Fruit fly (Drosophila melanogaster) whole organism, embryonic: Measurements from ENCODE around the gene CG8671.

ENCODE experiments used
- Abd-B ChIP-seq: fragments of 200-800 bp; sonication (Bioruptor generic); optimal IDR thresholded peaks from 2 replicates; lab custom pipeline; 2018; ENCODE audit warnings: missing biosample characterization, mild to moderate bottlenecking, missing genetic modification characterization, moderate library complexity
- BEAF-32 ChIP-seq: fragments of 200-800 bp; sonication (Bioruptor generic); optimal IDR thresholded peaks from 3 replicates; lab custom pipeline; 2017; ENCODE audit warnings: missing biosample characterization, missing genetic modification characterization, mild to moderate bottlenecking, moderate library complexity, missing genetic modification reagents
- CG1024 ChIP-seq: fragments of 200-800 bp; sonication (Bioruptor generic); IDR thresholded peaks from 2 replicates; pipeline ENCODE4 v1.3.6; 2022; ENCODE audit warnings: missing biosample characterization, missing genetic modification characterization
- CG11247 ChIP-seq: fragments of 200-800 bp; sonication (Bioruptor generic); IDR thresholded peaks from 2 replicates; pipeline ENCODE4 v1.3.6; 2022; ENCODE audit warnings: missing biosample characterization, missing genetic modification characterization
- CG11504 ChIP-seq: fragments of 200-800 bp; sonication (Bioruptor generic); optimal IDR thresholded peaks from 3 replicates; lab custom pipeline; 2019; ENCODE audit warnings: missing biosample characterization, mild to moderate bottlenecking, missing genetic modification characterization, moderate library complexity
- CG13287 ChIP-seq: fragments of 200-800 bp; sonication (Bioruptor generic); IDR thresholded peaks from 2 replicates; pipeline ENCODE4 v1.3.6; 2022; ENCODE audit warnings: missing biosample characterization, missing genetic modification characterization; ENCODE audit not compliant: partially characterized antibody
- CG13894 ChIP-seq: fragments of 200-800 bp; sonication (Bioruptor generic); optimal IDR thresholded peaks from 3 replicates; lab custom pipeline; 2018; ENCODE audit warnings: missing biosample characterization, mild to moderate bottlenecking, missing genetic modification characterization, moderate library complexity
- CG14710 ChIP-seq: fragments of 200-800 bp; sonication (Bioruptor generic); optimal IDR thresholded peaks from 3 replicates; lab custom pipeline; 2019; ENCODE audit warnings: missing biosample characterization, mild to moderate bottlenecking, missing genetic modification characterization, moderate library complexity
- CG1603 ChIP-seq: fragments of 200-800 bp; sonication (Bioruptor generic); optimal IDR thresholded peaks from 2 replicates; lab custom pipeline; 2019; ENCODE audit warnings: missing biosample characterization, mild to moderate bottlenecking, missing genetic modification characterization, moderate library complexity
- CG17385 ChIP-seq: fragments of 200-800 bp; sonication (Bioruptor generic); optimal IDR thresholded peaks from 3 replicates; lab custom pipeline; 2018; ENCODE audit warnings: missing biosample characterization, mild to moderate bottlenecking, missing genetic modification characterization
- CG17612 ChIP-seq: fragments of 200-800 bp; sonication (Bioruptor generic); IDR thresholded peaks from 2 replicates; pipeline ENCODE4 v1.3.6; 2022; ENCODE audit warnings: missing biosample characterization, missing genetic modification characterization
- CG17829 ChIP-seq: fragments of 200-800 bp; optimal IDR thresholded peaks from 2 replicates; lab custom pipeline; 2019; ENCODE audit warnings: missing biosample characterization, mild to moderate bottlenecking, missing genetic modification characterization, moderate library complexity
- CG2712 ChIP-seq: fragments of 200-800 bp; optimal IDR thresholded peaks from 3 replicates; lab custom pipeline; 2019; ENCODE audit warnings: missing biosample characterization, mild to moderate bottlenecking, missing genetic modification characterization, moderate library complexity
- CG4404 ChIP-seq: fragments of 200-800 bp; sonication (Bioruptor generic); IDR thresholded peaks from 2 replicates; pipeline ENCODE4 v1.3.6; 2022; ENCODE audit warnings: missing biosample characterization, missing genetic modification characterization
- CG6683 ChIP-seq: fragments of 200-800 bp; sonication (Bioruptor generic); optimal IDR thresholded peaks from 2 replicates; lab custom pipeline; 2017; ENCODE audit warnings: missing biosample characterization, mild to moderate bottlenecking, missing genetic modification characterization, missing genetic modification reagents
- CG7357 ChIP-seq: fragments of 200-800 bp; sonication (Bioruptor generic); IDR thresholded peaks from 3 replicates; pipeline ENCODE4 v1.3.6; 2022; ENCODE audit warnings: missing biosample characterization, missing genetic modification characterization
- CG8388 ChIP-seq: fragments of 200-800 bp; sonication (Bioruptor generic); optimal IDR thresholded peaks from 2 replicates; lab custom pipeline; 2019; ENCODE audit warnings: missing biosample characterization, mild to moderate bottlenecking, missing genetic modification characterization, moderate library complexity
- CG8924 ChIP-seq: fragments of 200-800 bp; optimal IDR thresholded peaks from 3 replicates; lab custom pipeline; 2019; ENCODE audit warnings: missing biosample characterization, mild to moderate bottlenecking, missing genetic modification characterization, moderate library complexity
- CG9817 ChIP-seq: fragments of 200-800 bp; sonication (Bioruptor generic); optimal IDR thresholded peaks from 2 replicates; lab custom pipeline; 2018; ENCODE audit warnings: missing biosample characterization, mild to moderate bottlenecking, missing genetic modification characterization, moderate library complexity
- Dll ChIP-seq: fragments of 200-800 bp; sonication (Bioruptor generic); IDR thresholded peaks from 4 replicates; pipeline ENCODE4 v1.3.6; 2022; ENCODE audit warnings: missing biosample characterization, missing genetic modification characterization; ENCODE audit not compliant: partially characterized antibody
- Hr3 ChIP-seq: fragments of 200-800 bp; sonication (Bioruptor generic); optimal IDR thresholded peaks from 3 replicates; lab custom pipeline; 2016; ENCODE audit warnings: missing biosample characterization, missing genetic modification characterization
- Jarid2 ChIP-seq: fragments of 200-800 bp; sonication (Bioruptor generic); optimal IDR thresholded peaks from 3 replicates; lab custom pipeline; 2017; ENCODE audit warnings: mild to moderate bottlenecking, missing biosample characterization, missing genetic modification reagents, missing genetic modification characterization
- Lim3 ChIP-seq: fragments of 200-800 bp; sonication (Bioruptor generic); IDR thresholded peaks from 2 replicates; pipeline ENCODE4 v1.3.6; 2022; ENCODE audit warnings: missing biosample characterization, missing genetic modification characterization
- Nf-YA ChIP-seq: fragments of 200-800 bp; sonication (Bioruptor generic); IDR thresholded peaks from 2 replicates; pipeline ENCODE4 v1.3.6; 2022; ENCODE audit warnings: missing biosample characterization, missing genetic modification characterization
- Rfx ChIP-seq: fragments of 200-800 bp; sonication (Bioruptor generic); IDR thresholded peaks from 2 replicates; pipeline ENCODE4 v1.3.6; 2022; ENCODE audit warnings: missing biosample characterization, missing genetic modification characterization
- Sox102F ChIP-seq: fragments of 200-800 bp; sonication (Bioruptor generic); optimal IDR thresholded peaks from 2 replicates; lab custom pipeline; 2018; ENCODE audit warnings: missing biosample characterization, mild to moderate bottlenecking, missing genetic modification characterization, moderate library complexity
- Spps ChIP-seq: fragments of 200-800 bp; sonication (Bioruptor generic); optimal IDR thresholded peaks from 2 replicates; lab custom pipeline; 2018; ENCODE audit warnings: missing biosample characterization, mild to moderate bottlenecking, missing genetic modification characterization
- Ssrp ChIP-seq: fragments of 200-800 bp; sonication (Bioruptor generic); optimal IDR thresholded peaks from 2 replicates; lab custom pipeline; 2018; ENCODE audit warnings: missing biosample characterization, mild to moderate bottlenecking, missing genetic modification characterization, moderate library complexity
- Taf1 ChIP-seq: fragments of 200-800 bp; sonication (Bioruptor generic); IDR thresholded peaks from 2 replicates; pipeline ENCODE4 v1.3.6; 2022; ENCODE audit warnings: missing biosample characterization, missing genetic modification characterization
- al ChIP-seq: fragments of 200-800 bp; sonication (Bioruptor generic); IDR thresholded peaks from 2 replicates; pipeline ENCODE4 v1.3.6; 2022; ENCODE audit warnings: missing biosample characterization, missing genetic modification characterization
- amos ChIP-seq: fragments of 200-800 bp; sonication (Bioruptor generic); IDR thresholded peaks from 2 replicates; pipeline ENCODE4 v1.3.6; 2022; ENCODE audit warnings: missing biosample characterization, missing genetic modification characterization; ENCODE audit not compliant: partially characterized antibody
- ap ChIP-seq: fragments of 200-800 bp; sonication (Bioruptor generic); IDR thresholded peaks from 2 replicates; pipeline ENCODE4 v1.3.6; 2022; ENCODE audit warnings: missing biosample characterization, missing genetic modification characterization
- az2 ChIP-seq: fragments of 200-800 bp; sonication (Bioruptor generic); optimal IDR thresholded peaks from 3 replicates; lab custom pipeline; 2016; ENCODE audit warnings: missing biosample characterization, missing genetic modification characterization
- bab2 ChIP-seq: fragments of 200-800 bp; sonication (Bioruptor generic); optimal IDR thresholded peaks from 2 replicates; lab custom pipeline; 2016; ENCODE audit warnings: missing biosample characterization, missing genetic modification characterization
- cg ChIP-seq: fragments of 200-800 bp; sonication (Bioruptor generic); optimal IDR thresholded peaks from 3 replicates; lab custom pipeline; 2019; ENCODE audit warnings: missing biosample characterization, mild to moderate bottlenecking, missing genetic modification characterization, moderate library complexity
- dmrt11E ChIP-seq: fragments of 200-800 bp; sonication (Bioruptor generic); optimal IDR thresholded peaks from 3 replicates; lab custom pipeline; 2018; ENCODE audit warnings: missing biosample characterization, mild to moderate bottlenecking, missing genetic modification characterization, moderate library complexity
- fd3F ChIP-seq: fragments of 200-800 bp; sonication (Bioruptor generic); optimal IDR thresholded peaks from 2 replicates; lab custom pipeline; 2018; ENCODE audit warnings: missing biosample characterization, mild to moderate bottlenecking, missing genetic modification characterization, moderate library complexity
- ind ChIP-seq: fragments of 200-800 bp; sonication (Bioruptor generic); optimal IDR thresholded peaks from 3 replicates; lab custom pipeline; 2016; ENCODE audit warnings: missing biosample characterization, missing genetic modification characterization
- insv ChIP-seq, 2 experiments: fragments of 200-800 bp; sonication (Bioruptor generic); optimal IDR thresholded peaks; 3 replicates each; lab custom pipeline; 2016 to 2018; ENCODE audit warnings: missing biosample characterization in 2 of 2, missing genetic modification characterization in 2 of 2
- luna ChIP-seq: fragments of 200-800 bp; sonication (Bioruptor generic); optimal IDR thresholded peaks from 2 replicates; lab custom pipeline; 2016; ENCODE audit warnings: missing biosample characterization, missing genetic modification characterization
- nom ChIP-seq: fragments of 200-800 bp; sonication (Bioruptor generic); optimal IDR thresholded peaks from 2 replicates; lab custom pipeline; 2017; ENCODE audit warnings: missing biosample characterization, missing genetic modification characterization, mild to moderate bottlenecking, moderate library complexity, missing genetic modification reagents
- seq ChIP-seq: fragments of 200-800 bp; sonication (Bioruptor generic); IDR thresholded peaks from 2 replicates; pipeline ENCODE4 v1.3.6; 2022; ENCODE audit warnings: missing biosample characterization, missing genetic modification characterization
- sisA ChIP-seq: fragments of 200-800 bp; sonication (Bioruptor generic); IDR thresholded peaks from 2 replicates; pipeline ENCODE4 v1.3.6; 2022; ENCODE audit warnings: missing biosample characterization, missing genetic modification characterization
- sr ChIP-seq: fragments of 200-800 bp; sonication (Bioruptor generic); IDR thresholded peaks from 3 replicates; pipeline ENCODE4 v1.3.6; 2022; ENCODE audit warnings: missing biosample characterization, missing genetic modification characterization
- ssp ChIP-seq: fragments of 200-800 bp; sonication (Bioruptor generic); IDR thresholded peaks from 2 replicates; pipeline ENCODE4 v1.3.6; 2022; ENCODE audit warnings: missing biosample characterization, missing genetic modification characterization
- stwl ChIP-seq: fragments of 200-800 bp; sonication (Bioruptor generic); optimal IDR thresholded peaks from 3 replicates; lab custom pipeline; 2018; ENCODE audit warnings: missing biosample characterization, mild to moderate bottlenecking, missing genetic modification characterization, moderate library complexity
- unc-4 ChIP-seq: fragments of 200-800 bp; sonication (Bioruptor generic); IDR thresholded peaks from 2 replicates; pipeline ENCODE4 v1.3.6; 2022; ENCODE audit warnings: missing biosample characterization, missing genetic modification characterization; ENCODE audit not compliant: partially characterized antibody
- wek ChIP-seq: fragments of 200-800 bp; sonication (Bioruptor generic); optimal IDR thresholded peaks from 3 replicates; lab custom pipeline; 2018; ENCODE audit warnings: missing biosample characterization, mild to moderate bottlenecking, missing genetic modification characterization, moderate library complexity
- zfh2 ChIP-seq: fragments of 200-800 bp; sonication (Bioruptor generic); optimal IDR thresholded peaks from 2 replicates; lab custom pipeline; 2016; ENCODE audit warnings: missing biosample characterization, missing genetic modification characterization

Gene CG8671

DNA sequence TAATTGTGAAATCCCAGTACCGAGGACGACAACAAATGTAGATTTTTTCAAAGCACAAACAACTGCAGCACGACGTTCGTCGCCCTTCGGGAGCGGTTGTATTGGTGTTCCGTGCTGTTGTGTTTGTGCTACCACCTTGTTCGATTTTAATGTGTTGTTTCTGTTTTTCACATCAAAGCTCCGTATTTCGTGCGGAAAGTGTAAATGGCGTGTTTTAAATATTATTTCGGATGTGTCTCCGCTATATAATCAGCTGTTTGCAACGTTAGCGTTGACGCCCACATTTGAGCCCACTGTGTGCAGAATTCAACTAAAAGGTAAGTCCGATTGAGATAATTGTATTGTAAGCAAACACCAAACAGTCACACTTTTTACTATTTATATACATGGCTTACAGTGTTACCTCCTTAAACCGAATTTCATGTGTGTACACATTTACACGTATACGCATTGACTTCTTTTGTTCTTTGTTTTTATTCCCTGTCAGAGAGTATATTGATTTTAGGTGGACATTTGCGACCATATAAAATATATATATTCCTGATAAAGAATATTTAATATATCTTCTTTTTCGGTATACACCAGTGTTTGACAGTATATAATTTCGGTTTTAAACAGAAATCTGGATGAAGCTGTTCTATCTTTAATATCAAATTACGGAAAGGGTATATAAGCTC is 852 bp downstream of the CG8671 start (continued):
- TF ChIP-seq ind: peak; percentile 29
- TF ChIP-seq BEAF-32 (GFP tag; lab: Kevin White, UChicago): peak; percentile 9
- no peak for TF ChIP-seq zfh2
- no peak for TF ChIP-seq ap
- TF ChIP-seq amos: no peak
- TF ChIP-seq Ssrp (tag; lab: Kevin White, UChicago): no peak
- TF ChIP-seq CG2712 (tag; lab: Kevin White, UChicago): peak; percentile 53
- TF ChIP-seq bab2 (GFP tag; lab: Kevin White, UChicago): peak; percentile 2
- peak; percentile 51 for TF ChIP-seq Sox102F (GFP tag; lab: Kevin White, UChicago)
- TF ChIP-seq Dll: no peak
- TF ChIP-seq CG14710 (tag; lab: Kevin White, UChicago): peak; percentile 98
- TF ChIP-seq Jarid2 (GFP tag; lab: Kevin White, UChicago): no peak
- peak; percentile 3 for TF ChIP-seq fd3F (GFP tag; lab: Kevin White, UChicago)
- no peak for TF ChIP-seq sisA (GFP tag; lab: Robert Waterston, UW)
- peak; percentile 6 for TF ChIP-seq Hr3 (GFP tag; lab: Kevin White, UChicago)
- no peak for TF ChIP-seq al
- no peak for TF ChIP-seq unc-4 (GFP tag; lab: Robert Waterston, UW)
- no peak for TF ChIP-seq sr
- TF ChIP-seq CG4404 (GFP tag; lab: Robert Waterston, UW): no peak
- no peak for TF ChIP-seq Rfx
- TF ChIP-seq CG11247 (GFP tag; lab: Robert Waterston, UW): no peak
- peak; percentile 4 for TF ChIP-seq Spps (tag; lab: Kevin White, UChicago)
- peak; percentile 43 for TF ChIP-seq CG1603 (tag; lab: Kevin White, UChicago)
- TF ChIP-seq CG17612: no peak
- TF ChIP-seq luna (GFP tag; lab: Kevin White, UChicago): no peak
- TF ChIP-seq ssp (GFP tag; lab: Robert Waterston, UW): peak; percentile 83
- no peak for TF ChIP-seq CG9817 (tag; lab: Kevin White, UChicago)
- no peak for TF ChIP-seq Lim3 (GFP tag; lab: Robert Waterston, UW)
- TF ChIP-seq CG8924: peak; percentile 27
- TF ChIP-seq CG17829 (tag; lab: Kevin White, UChicago): peak; percentile 42
- peak; percentile 36 for TF ChIP-seq az2 (GFP tag; lab: Kevin White, UChicago)
- peak; percentile 28 for TF ChIP-seq wek (GFP tag; lab: Kevin White, UChicago)
- TF ChIP-seq seq (GFP tag; lab: Robert Waterston, UW): 0 out of 2 replicates have a peak, but pooled peaks have one; percentile 22
- TF ChIP-seq CG8388: peak; percentile 31
- peak; percentile 54 for TF ChIP-seq cg
- TF ChIP-seq CG17385: peak; percentile 21
- TF ChIP-seq CG13287 (GFP tag; lab: Robert Waterston, UW): no peak
- TF ChIP-seq CG13894 (tag; lab: Kevin White, UChicago): no peak
- peak; percentile 51 for TF ChIP-seq dmrt11E (tag; lab: Kevin White, UChicago)
- peak; percentile 77; the same call in 2 of the 3 replicates for TF ChIP-seq CG7357 (GFP tag; lab: Robert Waterston, UW)
- TF ChIP-seq Abd-B: no peak
- peak; percentile 38 for TF ChIP-seq stwl
- no peak for TF ChIP-seq CG6683 (GFP tag; lab: Kevin White, UChicago)
- TF ChIP-seq insv (GFP tag; optimal IDR thresholded peaks at IDR 0.05; lab: Kevin White, UChicago): no peak
- no peak for TF ChIP-seq nom
- no peak for TF ChIP-seq Nf-YA (GFP tag; lab: Robert Waterston, UW)
- TF ChIP-seq CG11504: no peak
- no peak for TF ChIP-seq Taf1 (GFP tag; lab: Robert Waterston, UW)
- peak; percentile 30; the same call in 1 of the 2 replicates for TF ChIP-seq CG1024 (GFP tag; lab: Robert Waterston, UW)
